Worm (Caenorhabditis elegans) whole organism, L1 larva: ENCODE measurements around the gene bath-31.

Experiments
- fos-1 ChIP-seq: fragments of 150-350 bp; optimal IDR thresholded peaks from 2 replicates; lab custom pipeline; 2014; ENCODE audit warnings: missing biosample characterization, missing genetic modification characterization
- lin-15B ChIP-seq: fragments of 150-350 bp; sonication (generic microtip); optimal IDR thresholded peaks from 3 replicates; lab custom pipeline; 2014; ENCODE audit warnings: missing biosample characterization, missing genetic modification characterization
- pag-3 ChIP-seq: sonication (generic microtip); optimal IDR thresholded peaks from 2 replicates; lab custom pipeline; 2017; ENCODE audit warnings: missing genetic modification characterization, mild to moderate bottlenecking, missing compliant biosample characterization, antibody characterized with exemption, borderline replicate concordance; ENCODE audit not compliant: insufficient read depth
- unc-130 ChIP-seq: fragments of 150-350 bp; optimal IDR thresholded peaks from 2 replicates; lab custom pipeline; 2017; ENCODE audit warnings: missing biosample characterization, missing genetic modification characterization, inconsistent platforms
- ztf-11 ChIP-seq, 2 experiments: sonication (generic microtip); optimal IDR thresholded peaks; 2 replicates each; lab custom pipeline; 2016 to 2017; ENCODE audit warnings: missing genetic modification characterization in 2 of 2, missing biosample characterization in 1 of 2, missing compliant biosample characterization in 1 of 2

DNA sequence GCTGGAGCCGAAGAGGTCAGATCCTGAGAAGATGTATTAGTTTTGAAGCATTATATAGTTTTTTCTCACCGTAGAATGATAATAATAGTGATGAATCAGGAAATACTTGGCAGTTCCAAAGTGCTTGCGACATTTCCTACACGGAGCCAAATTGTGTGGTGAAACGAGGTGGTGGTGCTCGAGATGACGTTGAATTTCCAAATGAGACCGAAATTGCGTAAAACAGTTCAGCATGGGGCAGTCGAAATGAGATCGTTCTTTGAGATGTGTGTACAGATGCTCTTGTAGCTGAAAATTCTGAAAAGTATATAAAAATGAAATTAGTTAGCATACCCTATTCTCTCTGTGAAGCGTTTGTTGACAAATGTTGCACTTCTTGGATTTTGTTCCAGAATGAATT, 3.8 kb upstream of the bath-31 start, which contains the start of gene C46E10.8:
- TF ChIP-seq lin-15B (tag; lab: Kevin White, UChicago) = no peak
- TF ChIP-seq ztf-11 (tag; optimal IDR thresholded peaks at IDR 0.05; lab: Kevin White, UChicago) = no peak
- no peak for TF ChIP-seq unc-130 (tag; lab: Kevin White, UChicago)
- TF ChIP-seq fos-1 = no peak
- TF ChIP-seq pag-3 = no peak
